Worm (Caenorhabditis elegans): ENCODE data around the gene srd-51.

Gene srd-51

ce11 chrX:13527347-13528092 is 42.8 kb upstream of the srd-51 start, which contains the start of gene pab-2 (continued):
- TF ChIP-seq F55B11.4 (tag; optimal IDR thresholded peaks at IDR 0.05; ENCODE audit: borderline replicate concordance, insufficient read depth) (no peak), nfyb-1 (GFP tag; IDR thresholded peaks at IDR 0.05) (no peak), attf-3 (GFP tag; conservative IDR thresholded peaks at IDR 0.05) (no peak), him-1 (tag; optimal IDR thresholded peaks at IDR 0.05) (no peak), Y67H2A.10 (GFP tag; conservative IDR thresholded peaks at IDR 0.05) (no peak), xnd-1 (tag; optimal IDR thresholded peaks at IDR 0.05) (no peak), ama-1 (optimal IDR thresholded peaks at IDR 0.05) (no peak), ama-1 (GFP tag; optimal IDR thresholded peaks at IDR 0.05) (no peak), somi-1 (GFP tag; optimal IDR thresholded peaks at IDR 0.05) (peak; percentile 28), hmg-20 (GFP tag; IDR thresholded peaks at IDR 0.05) (no peak), unc-130 (GFP tag; optimal IDR thresholded peaks at IDR 0.05) (no peak), F39B2.1 (GFP tag; IDR thresholded peaks at IDR 0.05) (no peak), madf-6 (GFP tag; IDR thresholded peaks at IDR 0.05) (peak; percentile 30; the same call in 1 of the 2 replicates), F22D6.2 (tag; optimal IDR thresholded peaks at IDR 0.05) (no peak), let-526 (GFP tag; IDR thresholded peaks at IDR 0.05) (peak; percentile 54; the same call in 1 of the 2 replicates), ceh-40 (GFP tag; IDR thresholded peaks at IDR 0.05) (no peak), ets-4 (GFP tag; optimal IDR thresholded peaks at IDR 0.05) (peak; percentile 46), bed-1 (GFP tag; IDR thresholded peaks at IDR 0.05) (no peak), dox-1 (GFP tag; IDR thresholded peaks at IDR 0.05) (peak; percentile 74), repo-1 (tag; optimal IDR thresholded peaks at IDR 0.05) (no peak), die-1 (tag; optimal IDR thresholded peaks at IDR 0.05) (peak; percentile 9), ceh-27 (GFP tag; optimal IDR thresholded peaks at IDR 0.05) (peak; percentile 55), F10E7.11 (tag; optimal IDR thresholded peaks at IDR 0.05) (no peak), egl-44 (GFP tag; IDR thresholded peaks at IDR 0.05) (peak; percentile 71; the same call in 1 of the 2 replicates), aptf-3 (GFP tag; IDR thresholded peaks at IDR 0.05) (no peak), sptf-2 (GFP tag; optimal IDR thresholded peaks at IDR 0.05) (no peak), efl-1 (GFP tag; optimal IDR thresholded peaks at IDR 0.05) (no peak), egl-18 (GFP tag; IDR thresholded peaks at IDR 0.05) (no peak), ztf-6 (GFP tag; IDR thresholded peaks at IDR 0.05) (no peak), lsl-1 (GFP tag; optimal IDR thresholded peaks at IDR 0.05) (no peak), gei-17 (GFP tag; optimal IDR thresholded peaks at IDR 0.05) (peak; percentile 40), rpc-1 (optimal IDR thresholded peaks at IDR 0.05) (no peak), rpc-1 (tag; optimal IDR thresholded peaks at IDR 0.05) (no peak), B0035.1 (tag; optimal IDR thresholded peaks at IDR 0.05) (no peak), madf-10 (tag; optimal IDR thresholded peaks at IDR 0.05) (peak; percentile 53), chd-7 (tag; optimal IDR thresholded peaks at IDR 0.05) (peak; percentile 76), F33H1.4 (GFP tag; IDR thresholded peaks at IDR 0.05) (no peak), F49E8.2 (tag; optimal IDR thresholded peaks at IDR 0.05; ENCODE audit: insufficient read depth) (no peak), mel-28 (tag; optimal IDR thresholded peaks at IDR 0.05; ENCODE audit: borderline replicate concordance) (no peak), snpc-3.4 (tag; optimal IDR thresholded peaks at IDR 0.05) (no peak), ztf-25 (GFP tag; IDR thresholded peaks at IDR 0.05) (no peak), mcd-1 (GFP tag; IDR thresholded peaks at IDR 0.05) (peak; percentile 65), ekl-4 (GFP tag; IDR thresholded peaks at IDR 0.05) (no peak), madf-8 (GFP tag; conservative IDR thresholded peaks at IDR 0.05) (no peak), Y56A3A.18 (GFP tag; IDR thresholded peaks at IDR 0.05) (0 out of 2 replicates have a peak, but pooled peaks have one; percentile 49), sea-2 (GFP tag; IDR thresholded peaks at IDR 0.05) (no peak)

Measured in whole organism, young adult.